Fruit fly (Drosophila melanogaster) whole organism, wandering third instar larva: ENCODE results near the gene mRpS33.

Experiments used
- Abd-B ChIP-seq: fragments of >200 bp; optimal IDR thresholded peaks from 2 replicates; lab custom pipeline; 2017; ENCODE audit warnings: missing biosample characterization, missing genetic modification characterization
- CG32264 ChIP-seq: fragments of 200-800 bp; sonication (Bioruptor generic); optimal IDR thresholded peaks from 2 replicates; lab custom pipeline; 2016; ENCODE audit warnings: missing biosample characterization, missing genetic modification characterization
- CG9705 ChIP-seq: fragments of 200-800 bp; sonication (Bioruptor generic); optimal IDR thresholded peaks from 2 replicates; lab custom pipeline; 2018; ENCODE audit warnings: missing biosample characterization, mild to moderate bottlenecking, missing genetic modification characterization
- CrebA ChIP-seq: fragments of 200-800 bp; sonication (Bioruptor generic); optimal IDR thresholded peaks from 2 replicates; lab custom pipeline; 2016; ENCODE audit warnings: missing biosample characterization, mild to moderate bottlenecking, missing genetic modification characterization, borderline replicate concordance
- Dfd ChIP-seq: fragments of >200 bp; optimal IDR thresholded peaks from 2 replicates; lab custom pipeline; 2017; ENCODE audit warnings: missing biosample characterization, missing genetic modification characterization
- Dif ChIP-seq: fragments of 200-275, 200-300 bp; sonication (Bioruptor generic); optimal IDR thresholded peaks from 2 replicates; lab custom pipeline; 2018; ENCODE audit warnings: missing biosample characterization, missing genetic modification characterization; ENCODE audit not compliant: partially characterized antibody
- HLH106 ChIP-seq: fragments of 200-800 bp; optimal IDR thresholded peaks from 3 replicates; lab custom pipeline; 2019; ENCODE audit warnings: missing biosample characterization, mild to moderate bottlenecking, missing genetic modification characterization, moderate library complexity
- Hnf4 ChIP-seq: fragments of 200-800 bp; sonication (Bioruptor generic); optimal IDR thresholded peaks from 2 replicates; lab custom pipeline; 2016; ENCODE audit warnings: missing biosample characterization, mild to moderate bottlenecking, missing genetic modification characterization
- Hr78 ChIP-seq: fragments of >200 bp; optimal IDR thresholded peaks from 2 replicates; lab custom pipeline; 2017; ENCODE audit warnings: missing biosample characterization, missing genetic modification characterization
- Hr83 ChIP-seq: fragments of 200-300 bp; sonication (Bioruptor generic); optimal IDR thresholded peaks from 2 replicates; lab custom pipeline; 2016; ENCODE audit warnings: missing biosample characterization, mild to moderate bottlenecking, missing genetic modification characterization, moderate library complexity; ENCODE audit not compliant: poor library complexity, severe bottlenecking
- Jra ChIP-seq: sonication (Bioruptor generic); optimal IDR thresholded peaks from 2 replicates; lab custom pipeline; 2016; ENCODE audit warnings: missing biosample characterization, missing genetic modification characterization
- Mio ChIP-seq: sonication (Bioruptor generic); optimal IDR thresholded peaks from 2 replicates; lab custom pipeline; 2016; ENCODE audit warnings: missing biosample characterization, missing genetic modification characterization
- Myc ChIP-seq: fragments of >200 bp; optimal IDR thresholded peaks from 2 replicates; lab custom pipeline; 2017
- N ChIP-seq: fragments of >200 bp; optimal IDR thresholded peaks from 2 replicates; lab custom pipeline; 2018; ENCODE audit warnings: missing biosample characterization, missing external identifiers, missing genetic modification characterization
- Rel ChIP-seq, 2 experiments: fragments of 200-800 bp; sonication (Bioruptor generic) in 1 of 2; optimal IDR thresholded peaks; 2 replicates in 1 of 2; 3 replicates in 1 of 2; lab custom pipeline; 2016 to 2019; ENCODE audit warnings: mild to moderate bottlenecking in 2 of 2, missing biosample characterization in 2 of 2, missing genetic modification characterization in 2 of 2, moderate library complexity in 1 of 2
- Sp1 ChIP-seq: fragments of 200-800 bp; sonication (Bioruptor generic); optimal IDR thresholded peaks from 3 replicates; lab custom pipeline; 2019; ENCODE audit warnings: missing biosample characterization, mild to moderate bottlenecking, missing genetic modification characterization, moderate library complexity
- Vsx2 ChIP-seq: fragments of 200-300, 225-300 bp; sonication (Bioruptor generic); optimal IDR thresholded peaks from 2 replicates; lab custom pipeline; 2018; ENCODE audit warnings: missing biosample characterization, missing genetic modification characterization; ENCODE audit not compliant: partially characterized antibody
- br ChIP-seq: fragments of 200-800 bp; sonication (Bioruptor generic); optimal IDR thresholded peaks from 2 replicates; lab custom pipeline; 2016; ENCODE audit warnings: missing biosample characterization, missing genetic modification characterization
- brk ChIP-seq: fragments of 200-800 bp; sonication (Bioruptor generic); optimal IDR thresholded peaks from 2 replicates; lab custom pipeline; 2016; ENCODE audit warnings: missing biosample characterization, mild to moderate bottlenecking, missing genetic modification characterization
- dmrt93B ChIP-seq: fragments of 200-800 bp; sonication (Bioruptor generic); optimal IDR thresholded peaks from 2 replicates; lab custom pipeline; 2018; ENCODE audit warnings: missing biosample characterization, mild to moderate bottlenecking, missing genetic modification characterization
- ey ChIP-seq: fragments of 200-800 bp; sonication (Bioruptor generic); optimal IDR thresholded peaks from 2 replicates; lab custom pipeline; 2016; ENCODE audit warnings: missing biosample characterization, missing genetic modification characterization
- fru ChIP-seq: fragments of 200-800 bp; sonication (Bioruptor generic); optimal IDR thresholded peaks from 3 replicates; lab custom pipeline; 2016; ENCODE audit warnings: missing biosample characterization, mild to moderate bottlenecking, missing genetic modification characterization
- h ChIP-seq: fragments of 200-800 bp; sonication (Bioruptor generic); optimal IDR thresholded peaks from 3 replicates; lab custom pipeline; 2016; ENCODE audit warnings: missing biosample characterization, mild to moderate bottlenecking, missing genetic modification characterization
- lola ChIP-seq: fragments of >200 bp; optimal IDR thresholded peaks from 2 replicates; lab custom pipeline; 2017; ENCODE audit warnings: missing biosample characterization, missing genetic modification characterization
- pan ChIP-seq: fragments of >200 bp; optimal IDR thresholded peaks from 2 replicates; lab custom pipeline; 2017
- psq ChIP-seq: fragments of 200-800 bp; sonication (Bioruptor generic); optimal IDR thresholded peaks from 3 replicates; lab custom pipeline; 2017; ENCODE audit warnings: missing biosample characterization, mild to moderate bottlenecking, missing genetic modification characterization, moderate library complexity
- rgr ChIP-seq: fragments of 200-800 bp; sonication (Bioruptor generic); optimal IDR thresholded peaks from 3 replicates; lab custom pipeline; 2016; ENCODE audit warnings: missing biosample characterization, mild to moderate bottlenecking, missing genetic modification characterization
- sage ChIP-seq: fragments of 200-800 bp; sonication (Bioruptor generic); optimal IDR thresholded peaks from 2 replicates; lab custom pipeline; 2016; ENCODE audit warnings: missing biosample characterization, mild to moderate bottlenecking, missing genetic modification characterization
- sv ChIP-seq: fragments of 200-800 bp; sonication (Bioruptor generic); optimal IDR thresholded peaks from 3 replicates; lab custom pipeline; 2016; ENCODE audit warnings: missing biosample characterization, missing genetic modification characterization
- tai ChIP-seq: sonication (Bioruptor generic); optimal IDR thresholded peaks from 2 replicates; lab custom pipeline; 2016; ENCODE audit warnings: missing biosample characterization, missing genetic modification characterization
- usp ChIP-seq: fragments of >200 bp; optimal IDR thresholded peaks from 2 replicates; lab custom pipeline; 2017; ENCODE audit warnings: missing biosample characterization, missing genetic modification characterization
- woc ChIP-seq: sonication (Bioruptor generic); optimal IDR thresholded peaks from 2 replicates; lab custom pipeline; 2016; ENCODE audit warnings: missing biosample characterization, mild to moderate bottlenecking, missing genetic modification characterization

Gene mRpS33

dm6 chr3R:16449187-16449973, 13.0 kb upstream of the mRpS33 start (continued):
- peak; percentile 32 for TF ChIP-seq Jra
- TF ChIP-seq rgr (GFP tag; lab: Kevin White, UChicago) = peak; percentile 88
- no peak for TF ChIP-seq Abd-B (GFP tag; lab: Kevin White, UChicago)
- TF ChIP-seq sage (GFP tag; lab: Kevin White, UChicago) = peak; percentile 42
- TF ChIP-seq Vsx2 (GFP tag; lab: Kevin White, UChicago) = peak; percentile 46
- peak; percentile 81 for TF ChIP-seq Hnf4 (GFP tag; lab: Kevin White, UChicago)
- TF ChIP-seq Rel (GFP tag; optimal IDR thresholded peaks at IDR 0.05; lab: Kevin White, UChicago) = no peak
- peak; percentile 100 for TF ChIP-seq Rel (tag; optimal IDR thresholded peaks at IDR 0.05; lab: Kevin White, UChicago)
- no peak for TF ChIP-seq usp (GFP tag; lab: Kevin White, UChicago)
- TF ChIP-seq fru = peak; percentile 88
- TF ChIP-seq pan (lab: Kevin White, UChicago) = no peak
- TF ChIP-seq CG9705 (GFP tag; lab: Kevin White, UChicago) = peak; percentile 52

- TF ChIP-seq lola (GFP tag; lab: Kevin White, UChicago) (no peak), Hnf4 (GFP tag; lab: Kevin White, UChicago) (peak; percentile 49), Hr83 (GFP tag; lab: Kevin White, UChicago) (no peak), Hr78 (no peak), ey (no peak), N (GFP tag; lab: Kevin White, UChicago) (no peak), sv (GFP tag; lab: Kevin White, UChicago) (peak; percentile 40), rgr (GFP tag; lab: Kevin White, UChicago) (peak; percentile 31)
Observed at dm6 chr3R:16448378-16449134, 12.2 kb upstream of the mRpS33 start.

- TF ChIP-seq Dif (GFP tag; lab: Kevin White, UChicago) (no peak), Sp1 (GFP tag; lab: Kevin White, UChicago) (no peak), Rel (GFP tag; optimal IDR thresholded peaks at IDR 0.05; lab: Kevin White, UChicago) (no peak), Rel (tag; optimal IDR thresholded peaks at IDR 0.05; lab: Kevin White, UChicago) (peak; percentile 58), Vsx2 (GFP tag; lab: Kevin White, UChicago) (peak; percentile 75)
Observed at dm6 chr3R:16447448-16448045, 11.2 kb upstream of the mRpS33 start.

dm6 chr3R:16446836-16447235, 10.4 kb upstream of the mRpS33 start:
- TF ChIP-seq lola (GFP tag; lab: Kevin White, UChicago) (no peak), Vsx2 (GFP tag; lab: Kevin White, UChicago) (peak; percentile 99), N (GFP tag; lab: Kevin White, UChicago) (no peak), rgr (GFP tag; lab: Kevin White, UChicago) (no peak), fru (peak; percentile 2), Dif (GFP tag; lab: Kevin White, UChicago) (no peak), Dfd (GFP tag; lab: Kevin White, UChicago) (no peak), h (GFP tag; lab: Kevin White, UChicago) (peak; percentile 38), tai (GFP tag; lab: Kevin White, UChicago) (peak; percentile 2), Rel (GFP tag; optimal IDR thresholded peaks at IDR 0.05; lab: Kevin White, UChicago) (no peak), Rel (tag; optimal IDR thresholded peaks at IDR 0.05; lab: Kevin White, UChicago) (peak; percentile 79)

dm6 chr3R:16442937-16443336, 6.5 kb upstream of the mRpS33 start, which contains the start of the genes Ttc1 and CG14882:
TSS of gene Ttc1 (minus strand) at chr3R:16443007.
TSS of gene CG14882 (plus strand) at chr3R:16443207.
- TF ChIP-seq brk (GFP tag; lab: Kevin White, UChicago) = no peak
- no peak for TF ChIP-seq Dfd (GFP tag; lab: Kevin White, UChicago)
- TF ChIP-seq rgr (GFP tag; lab: Kevin White, UChicago) = peak; percentile 96
- TF ChIP-seq Myc (lab: Kevin White, UChicago) = peak; percentile 80
- no peak for TF ChIP-seq Hr83 (GFP tag; lab: Kevin White, UChicago)
- peak; percentile 92 for TF ChIP-seq br
- no peak for TF ChIP-seq Rel (GFP tag; optimal IDR thresholded peaks at IDR 0.05; lab: Kevin White, UChicago)
- peak; percentile 24 for TF ChIP-seq Rel (tag; optimal IDR thresholded peaks at IDR 0.05; lab: Kevin White, UChicago)
- TF ChIP-seq CG9705 (GFP tag; lab: Kevin White, UChicago) = peak; percentile 61
- no peak for TF ChIP-seq Dif (GFP tag; lab: Kevin White, UChicago)
- TF ChIP-seq Jra = peak; percentile 94
- no peak for TF ChIP-seq Abd-B (GFP tag; lab: Kevin White, UChicago)
- TF ChIP-seq HLH106 (tag; lab: Kevin White, UChicago) = peak; percentile 77
- TF ChIP-seq sv (GFP tag; lab: Kevin White, UChicago) = peak; percentile 87
- TF ChIP-seq woc (GFP tag; lab: Kevin White, UChicago) = peak; percentile 86
- TF ChIP-seq Sp1 (GFP tag; lab: Kevin White, UChicago) = peak; percentile 75
- no peak for TF ChIP-seq Hnf4 (GFP tag; lab: Kevin White, UChicago)
- TF ChIP-seq CG32264 (GFP tag; lab: Kevin White, UChicago) = peak; percentile 56
- no peak for TF ChIP-seq Vsx2 (GFP tag; lab: Kevin White, UChicago)
- peak; percentile 93 for TF ChIP-seq fru
- TF ChIP-seq Mio = no peak
- no peak for TF ChIP-seq CrebA (GFP tag; lab: Kevin White, UChicago)
- no peak for TF ChIP-seq pan (lab: Kevin White, UChicago)
- TF ChIP-seq psq (GFP tag; lab: Kevin White, UChicago) = peak; percentile 83
- TF ChIP-seq dmrt93B (GFP tag; lab: Kevin White, UChicago) = no peak
- TF ChIP-seq ey = peak; percentile 91
- no peak for TF ChIP-seq N (GFP tag; lab: Kevin White, UChicago)
- TF ChIP-seq h (GFP tag; lab: Kevin White, UChicago) = peak; percentile 93
